Worm (Caenorhabditis elegans): ENCODE data around the gene zfp-1.

DNA sequence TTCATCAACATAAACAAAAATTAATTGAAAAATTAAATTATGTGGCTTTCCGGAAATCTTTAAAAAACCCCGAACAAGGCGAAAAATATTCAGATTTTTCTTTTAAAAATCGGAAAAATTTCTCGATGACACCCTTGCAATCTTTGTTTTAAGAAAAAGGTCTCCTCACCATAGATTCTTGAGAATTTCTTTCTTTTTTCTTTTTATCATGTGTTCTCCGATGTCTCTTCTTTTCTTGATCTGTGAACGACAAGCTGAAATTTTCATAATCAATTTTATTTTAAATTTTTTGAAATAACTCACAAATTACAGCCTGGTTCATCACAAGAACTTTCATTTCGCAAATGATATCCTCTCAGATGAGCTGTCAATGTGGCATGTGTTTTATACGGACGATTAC, at the start of gene zfp-1, which contains the start of gene F54F2.14:
- TF ChIP-seq tra-4 (tag; optimal IDR thresholded peaks at IDR 0.05) (no peak), ama-1 (optimal IDR thresholded peaks at IDR 0.05) (no peak), ceh-36 (tag; optimal IDR thresholded peaks at IDR 0.05) (no peak), aly-1 (tag; optimal IDR thresholded peaks at IDR 0.05) (no peak), flt-1 (GFP tag; IDR thresholded peaks at IDR 0.05) (no peak), ceh-13 (GFP tag; optimal IDR thresholded peaks at IDR 0.05) (no peak), sea-1 (GFP tag; conservative IDR thresholded peaks at IDR 0.05) (no peak), ets-7 (tag; optimal IDR thresholded peaks at IDR 0.05) (no peak)

Data from whole organism, early embryonic.